Fruit fly (Drosophila melanogaster) S2 (cell line): ENCODE measurements around the gene borr.

Experiments
- CG8478 ChIP-seq: fragments of >200 bp; optimal IDR thresholded peaks from 2 replicates; lab custom pipeline; 2018
- CTCF ChIP-seq, 2 experiments: fragments of >200 bp; optimal IDR thresholded peaks; 2 replicates each; lab custom pipeline; 2018

- no peak for TF ChIP-seq CTCF (optimal IDR thresholded peaks at IDR 0.05; lab: Kevin White, UChicago)
- no peak for TF ChIP-seq CG8478 (lab: Kevin White, UChicago)
These were observed 45.8 kb downstream of the borr start for dm6 chr2L:9207133-9207532.
